Worm (Caenorhabditis elegans) whole organism, early embryonic: Measurements from ENCODE around the gene gcp-2.2.

Experiments
- B0310.2 ChIP-seq: sonication (generic microtip); optimal IDR thresholded peaks from 2 replicates; lab custom pipeline; 2016; ENCODE audit warnings: mild to moderate bottlenecking, missing genetic modification characterization, missing compliant biosample characterization
- F13C5.2 ChIP-seq: sonication (generic microtip); optimal IDR thresholded peaks from 2 replicates; lab custom pipeline; 2017; ENCODE audit warnings: mild to moderate bottlenecking, missing genetic modification characterization, inconsistent platforms, missing compliant biosample characterization
- aly-1 ChIP-seq: sonication (generic microtip); optimal IDR thresholded peaks from 2 replicates; lab custom pipeline; 2016; ENCODE audit warnings: missing genetic modification characterization, missing compliant biosample characterization
- ama-1 ChIP-seq: fragments of 150-350 bp; optimal IDR thresholded peaks from 2 replicates; lab custom pipeline; 2014
- ceh-36 ChIP-seq: sonication (generic microtip); optimal IDR thresholded peaks from 2 replicates; lab custom pipeline; 2016; ENCODE audit warnings: missing genetic modification characterization, inconsistent platforms, missing compliant biosample characterization
- ets-7 ChIP-seq: sonication (generic microtip); optimal IDR thresholded peaks from 2 replicates; lab custom pipeline; 2016; ENCODE audit warnings: missing genotype, missing genetic modification characterization, missing compliant biosample characterization
- flt-1 ChIP-seq: fragments of 200-800 bp; sonication (Bioruptor generic); IDR thresholded peaks from 2 replicates; pipeline ENCODE4 v1.3.6; 2022; ENCODE audit warnings: missing genetic modification characterization, missing compliant biosample characterization
- tbx-11 ChIP-seq: fragments of 200-800 bp; sonication (Bioruptor generic); IDR thresholded peaks from 2 replicates; pipeline ENCODE4 v1.3.6; 2022; ENCODE audit warnings: missing genetic modification characterization, missing compliant biosample characterization

DNA sequence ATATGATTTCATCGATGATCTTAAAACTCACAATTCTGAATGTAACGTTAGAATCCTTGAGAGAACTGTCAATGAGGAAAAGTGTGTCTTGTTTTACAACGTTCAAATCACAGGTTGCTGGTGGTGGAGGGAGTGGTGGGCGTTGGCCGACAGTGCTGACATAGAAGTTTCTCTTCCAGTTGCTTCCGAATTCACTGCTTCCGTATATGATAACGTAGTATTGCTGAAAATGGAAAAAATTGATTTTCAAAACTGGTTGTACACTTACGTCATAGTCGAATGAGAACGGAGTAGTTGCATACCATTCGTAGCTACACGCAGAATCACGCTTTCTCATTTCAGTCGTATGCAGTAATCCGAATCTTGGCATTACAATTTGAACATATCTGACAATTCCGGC is 45.7 kb upstream of the gcp-2.2 start:
- TF ChIP-seq F13C5.2 (tag; lab: Kevin White, UChicago) = no peak
- no peak for TF ChIP-seq aly-1 (tag; lab: Kevin White, UChicago)
- no peak for TF ChIP-seq ets-7 (tag; lab: Kevin White, UChicago)
- no peak for TF ChIP-seq ama-1
- TF ChIP-seq flt-1 = no peak
- no peak for TF ChIP-seq tbx-11 (GFP tag; lab: Robert Waterston, UW)
- TF ChIP-seq ceh-36 (tag; lab: Kevin White, UChicago) = no peak
- no peak for TF ChIP-seq B0310.2 (tag; lab: Kevin White, UChicago)
